Worm (Caenorhabditis elegans): ENCODE results near the gene F13D12.10.

F13D12.10 gene

DNA sequence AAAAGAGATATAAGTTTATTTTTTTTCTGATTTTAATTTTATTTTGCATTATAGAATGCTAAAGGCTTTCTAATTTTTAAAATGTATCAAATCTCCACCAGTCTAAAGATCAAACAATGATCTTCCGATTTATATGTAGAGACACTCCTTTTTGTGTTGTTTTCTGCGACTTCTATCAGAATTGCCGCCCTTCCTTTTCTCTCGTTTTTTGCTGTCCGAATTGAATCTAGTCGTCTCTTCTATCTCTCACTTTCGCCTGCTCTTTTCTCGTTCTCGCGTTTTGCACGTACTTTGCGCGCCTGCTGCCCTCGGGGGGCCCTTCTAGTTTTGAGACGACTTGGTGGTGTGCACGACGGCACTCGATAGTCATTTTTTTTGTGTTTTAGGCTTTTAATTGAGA lies 10.8 kb downstream of the F13D12.10 start (continued):
- TF ChIP-seq nhr-47 (tag; optimal IDR thresholded peaks at IDR 0.05) = peak; percentile 50
- no peak for TF ChIP-seq zag-1 (tag; optimal IDR thresholded peaks at IDR 0.05)
- no peak for TF ChIP-seq lir-3 (tag; optimal IDR thresholded peaks at IDR 0.05; ENCODE audit: poor library complexity)
- TF ChIP-seq efl-3 (GFP tag; optimal IDR thresholded peaks at IDR 0.05) = no peak
- TF ChIP-seq snpc-4 (tag; optimal IDR thresholded peaks at IDR 0.05) = no peak
- peak; percentile 72 for TF ChIP-seq nhr-71 (tag; optimal IDR thresholded peaks at IDR 0.05)
- no peak for TF ChIP-seq sptf-1 (tag; optimal IDR thresholded peaks at IDR 0.05)
- no peak for TF ChIP-seq pqm-1 (tag; optimal IDR thresholded peaks at IDR 0.05)
- no peak for TF ChIP-seq sup-37 (GFP tag; optimal IDR thresholded peaks at IDR 0.05)
- no peak for TF ChIP-seq nhr-84 (tag; optimal IDR thresholded peaks at IDR 0.05)
- no peak for TF ChIP-seq nhr-237 (tag; optimal IDR thresholded peaks at IDR 0.05)
- peak; percentile 38 for TF ChIP-seq dsc-1 (tag; optimal IDR thresholded peaks at IDR 0.05)
- TF ChIP-seq Y116A8C.19 (tag; optimal IDR thresholded peaks at IDR 0.05; ENCODE audit: borderline replicate concordance) = no peak
- TF ChIP-seq mab-9 (GFP tag; IDR thresholded peaks at IDR 0.05) = no peak
- TF ChIP-seq fkh-8 (tag; optimal IDR thresholded peaks at IDR 0.05) = no peak
- TF ChIP-seq sox-4 (tag; optimal IDR thresholded peaks at IDR 0.05) = no peak
- no peak for TF ChIP-seq hlh-4 (tag; optimal IDR thresholded peaks at IDR 0.05)
- no peak for TF ChIP-seq pax-3 (tag; optimal IDR thresholded peaks at IDR 0.05)
- TF ChIP-seq blmp-1 (tag; optimal IDR thresholded peaks at IDR 0.05) = peak; percentile 59
- no peak for TF ChIP-seq hpl-2 (GFP tag; optimal IDR thresholded peaks at IDR 0.05)
- no peak for TF ChIP-seq tlp-1 (tag; optimal IDR thresholded peaks at IDR 0.05)
- TF ChIP-seq elt-2 (tag; optimal IDR thresholded peaks at IDR 0.05) = no peak
- no peak for TF ChIP-seq elt-3 (tag; optimal IDR thresholded peaks at IDR 0.05)
- TF ChIP-seq ama-1 (optimal IDR thresholded peaks at IDR 0.05) = no peak
- peak; percentile 61 for TF ChIP-seq fkh-10 (GFP tag; optimal IDR thresholded peaks at IDR 0.05)
- TF ChIP-seq nhr-77 (tag; optimal IDR thresholded peaks at IDR 0.05) = no peak
- TF ChIP-seq egl-27 (tag; optimal IDR thresholded peaks at IDR 0.05) = no peak
- no peak for TF ChIP-seq mef-2 (tag; optimal IDR thresholded peaks at IDR 0.05)
- no peak for TF ChIP-seq nhr-28 (tag; optimal IDR thresholded peaks at IDR 0.05)
- TF ChIP-seq C16A3.4 (tag; optimal IDR thresholded peaks at IDR 0.05) = no peak
- peak; percentile 23 to 44 for TF ChIP-seq lsy-2 (tag; optimal IDR thresholded peaks at IDR 0.05)
- TF ChIP-seq unc-130 (tag; optimal IDR thresholded peaks at IDR 0.05) = no peak
- TF ChIP-seq C04F5.9 (tag; optimal IDR thresholded peaks at IDR 0.05) = no peak
- no peak for TF ChIP-seq hlh-17 (GFP tag; optimal IDR thresholded peaks at IDR 0.05; ENCODE audit: borderline replicate concordance)
- no peak for TF ChIP-seq unc-62 (GFP tag; optimal IDR thresholded peaks at IDR 0.05)
- TF ChIP-seq ets-5 (GFP tag; IDR thresholded peaks at IDR 0.05) = no peak
- TF ChIP-seq efl-1 (optimal IDR thresholded peaks at IDR 0.05) = peak; percentile 27 to 38
- TF ChIP-seq efl-1 (GFP tag; optimal IDR thresholded peaks at IDR 0.05 in 1 of 2) = peak in 1 of 2 experiments; percentile 43
- no peak for TF ChIP-seq fos-1 (tag; optimal IDR thresholded peaks at IDR 0.05)
- no peak for TF ChIP-seq nhr-90 (tag; optimal IDR thresholded peaks at IDR 0.05; ENCODE audit: poor library complexity)
- TF ChIP-seq isw-1 (GFP tag; IDR thresholded peaks at IDR 0.05) = no peak
- no peak for TF ChIP-seq unc-86 (tag; optimal IDR thresholded peaks at IDR 0.05)
- no peak for TF ChIP-seq ceh-63 (GFP tag; optimal IDR thresholded peaks at IDR 0.05)
- TF ChIP-seq ceh-88 (GFP tag; IDR thresholded peaks at IDR 0.05) = no peak
- TF ChIP-seq aly-2 (tag; optimal IDR thresholded peaks at IDR 0.05) = no peak
- peak; percentile 29 for TF ChIP-seq irx-1 (tag; optimal IDR thresholded peaks at IDR 0.05)
- TF ChIP-seq rnt-1 (tag; optimal IDR thresholded peaks at IDR 0.05) = peak; percentile 39
- no peak for TF ChIP-seq pag-3 (tag; optimal IDR thresholded peaks at IDR 0.05; ENCODE audit: borderline replicate concordance, insufficient read depth)
- TF ChIP-seq alr-1 (tag; optimal IDR thresholded peaks at IDR 0.05; ENCODE audit: borderline replicate concordance) = no peak
- TF ChIP-seq lin-39 (tag; optimal IDR thresholded peaks at IDR 0.05) = no peak
- TF ChIP-seq egl-13 (tag; optimal IDR thresholded peaks at IDR 0.05) = peak; percentile 3
- no peak for TF ChIP-seq unc-30 (tag; optimal IDR thresholded peaks at IDR 0.05)
- no peak for TF ChIP-seq nhr-76 (tag; optimal IDR thresholded peaks at IDR 0.05)
- TF ChIP-seq nhr-20 (tag; optimal IDR thresholded peaks at IDR 0.05) = peak; percentile 77
